Worm (Caenorhabditis elegans): ENCODE measurements around the gene sel-5.

DNA sequence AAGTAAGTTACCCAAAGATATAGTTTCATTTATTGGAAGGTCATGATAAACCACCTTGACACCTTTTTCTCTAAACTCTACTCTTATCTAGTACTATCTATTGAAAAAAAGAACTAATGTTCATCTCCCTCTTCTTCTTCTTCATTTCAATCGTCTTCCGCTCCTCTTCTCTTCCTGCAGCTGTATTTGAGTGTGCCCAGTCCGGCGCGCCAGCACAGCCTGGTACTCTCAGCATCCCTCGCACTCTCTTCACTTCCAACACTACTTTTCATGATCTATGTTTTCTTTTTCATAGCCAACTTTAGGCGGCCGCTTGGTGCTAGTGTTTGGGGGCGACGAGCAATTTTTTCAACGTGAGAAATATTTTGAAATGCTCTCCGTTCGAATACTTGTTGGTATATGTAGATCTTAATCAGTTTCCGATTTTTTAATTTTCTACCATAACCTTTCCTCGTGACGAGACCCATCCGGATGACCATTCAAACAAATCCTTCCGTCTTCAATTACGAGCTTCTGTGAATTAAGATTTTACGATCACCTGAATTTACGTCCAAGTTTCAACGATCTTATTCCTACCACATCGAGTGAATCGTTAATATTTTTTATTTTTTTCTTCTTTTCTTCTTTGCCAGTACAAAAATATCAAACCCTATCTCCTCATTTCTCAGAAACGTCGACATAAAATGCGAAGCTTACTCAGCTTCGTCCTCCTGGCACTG is 16.0 kb downstream of the sel-5 start, which contains the start of gene pan-1:
- TF ChIP-seq lsy-2 (tag; optimal IDR thresholded peaks at IDR 0.05) (no peak), nhr-237 (tag; optimal IDR thresholded peaks at IDR 0.05) (no peak), blmp-1 (tag; optimal IDR thresholded peaks at IDR 0.05) (no peak), pha-4 (tag; optimal IDR thresholded peaks at IDR 0.05) (no peak), mep-1 (tag; optimal IDR thresholded peaks at IDR 0.05) (no peak), unc-120 (tag; optimal IDR thresholded peaks at IDR 0.05; ENCODE audit: poor library complexity, severe bottlenecking) (peak; percentile 89), snpc-4 (tag; optimal IDR thresholded peaks at IDR 0.05) (no peak), mls-2 (tag; optimal IDR thresholded peaks at IDR 0.05) (no peak), mab-5 (tag; optimal IDR thresholded peaks at IDR 0.05) (no peak)
